Worm (Caenorhabditis elegans): ENCODE measurements around the gene lgc-35.

- TF ChIP-seq unc-55 (GFP tag; optimal IDR thresholded peaks at IDR 0.05) (no peak), elt-1 (tag; optimal IDR thresholded peaks at IDR 0.05) (no peak), mdl-1 (tag; optimal IDR thresholded peaks at IDR 0.05) (no peak), nhr-237 (tag; optimal IDR thresholded peaks at IDR 0.05) (no peak), lin-11 (tag; optimal IDR thresholded peaks at IDR 0.05) (no peak), fos-1 (tag; optimal IDR thresholded peaks at IDR 0.05) (no peak), egl-27 (tag; optimal IDR thresholded peaks at IDR 0.05) (no peak), R02D3.7 (tag; optimal IDR thresholded peaks at IDR 0.05) (no peak)
Observed at ce11 chrII:12865604-12866003, 25.6 kb upstream of the lgc-35 start, which contains the start of gene snf-5.

All from whole organism, L2 larva.